ENCODE assay signal across 5 worm cellular contexts in genomic region chrIII:8425076-8425475, ce11.
TF ChIP-seq lines count a peak whose summit lies in the region.

No protein-coding gene starts in this region.

TF ChIP-seq in whole organism, L1 larva, 84 proteins besides CTCF, POLR2A, EP300 and RAD21 (continues in another document):
- TF ChIP-seq vab-15 (tag; optimal IDR thresholded peaks at IDR 0.05; lab: Kevin White, UChicago) (no peak), nhr-12 (tag; optimal IDR thresholded peaks at IDR 0.05; lab: Kevin White, UChicago) (no peak), fkh-4 (tag; optimal IDR thresholded peaks at IDR 0.05; lab: Kevin White, UChicago; ENCODE audit: borderline replicate concordance) (no peak), dpl-1 (GFP tag; optimal IDR thresholded peaks at IDR 0.05; lab: Kevin White, UChicago) (peak; percentile 9 to 40 (median 34)), ceh-8 (GFP tag; optimal IDR thresholded peaks at IDR 0.05; lab: Kevin White, UChicago) (no peak), efl-1 (optimal IDR thresholded peaks at IDR 0.05; lab: Kevin White, UChicago) (peak; percentile 57 to 79), efl-1 (GFP tag; optimal IDR thresholded peaks at IDR 0.05 in 1 of 2; lab: Kevin White, UChicago) (peak; percentile 37 to 94), hpl-2 (GFP tag; optimal IDR thresholded peaks at IDR 0.05; lab: Kevin White, UChicago) (no peak), efl-3 (GFP tag; optimal IDR thresholded peaks at IDR 0.05; lab: Kevin White, UChicago) (no peak), nhr-237 (tag; optimal IDR thresholded peaks at IDR 0.05; lab: Kevin White, UChicago) (no peak), unc-98 (GFP tag; IDR thresholded peaks at IDR 0.05; lab: Robert Waterston, UW) (no peak), ets-5 (GFP tag; IDR thresholded peaks at IDR 0.05; lab: Robert Waterston, UW) (no peak), nhr-77 (tag; optimal IDR thresholded peaks at IDR 0.05; lab: Kevin White, UChicago) (peak; percentile 30), blmp-1 (tag; optimal IDR thresholded peaks at IDR 0.05; lab: Kevin White, UChicago) (peak; percentile 55), elt-2 (tag; optimal IDR thresholded peaks at IDR 0.05; lab: Kevin White, UChicago) (peak; percentile 43), lin-14 (GFP tag; optimal IDR thresholded peaks at IDR 0.05; lab: Kevin White, UChicago) (peak; percentile 85), nhr-84 (tag; optimal IDR thresholded peaks at IDR 0.05; lab: Kevin White, UChicago) (no peak), nhr-90 (tag; optimal IDR thresholded peaks at IDR 0.05; lab: Kevin White, UChicago; ENCODE audit: poor library complexity) (peak; percentile 41)

TF ChIP-seq in whole organism, L3 larva, 47 proteins besides CTCF, POLR2A, EP300 and RAD21 (continues in another document):
- TF ChIP-seq pha-4 (tag; optimal IDR thresholded peaks at IDR 0.05; lab: Kevin White, UChicago) (peak; percentile 67), ama-1 (optimal IDR thresholded peaks at IDR 0.05; lab: Kevin White, UChicago) (peak; percentile 49), nfya-1 (tag; optimal IDR thresholded peaks at IDR 0.05; lab: Kevin White, UChicago; ENCODE audit: insufficient read depth) (peak; percentile 98), skn-1 (tag; optimal IDR thresholded peaks at IDR 0.05; lab: Kevin White, UChicago) (peak; percentile 83), elt-2 (tag; optimal IDR thresholded peaks at IDR 0.05; lab: Kevin White, UChicago) (peak; percentile 74), tbx-2 (tag; optimal IDR thresholded peaks at IDR 0.05; lab: Kevin White, UChicago) (peak; percentile 30), lsy-12 (tag; optimal IDR thresholded peaks at IDR 0.05; lab: Kevin White, UChicago) (peak; percentile 69), nhr-25 (tag; optimal IDR thresholded peaks at IDR 0.05; lab: Kevin White, UChicago) (peak; percentile 52), pqm-1 (tag; optimal IDR thresholded peaks at IDR 0.05; lab: Kevin White, UChicago) (peak; percentile 74), lin-39 (tag; optimal IDR thresholded peaks at IDR 0.05; lab: Kevin White, UChicago) (peak; percentile 42), ceh-28 (tag; optimal IDR thresholded peaks at IDR 0.05; lab: Kevin White, UChicago) (peak; percentile 18), lin-15B (tag; optimal IDR thresholded peaks at IDR 0.05; lab: Kevin White, UChicago) (peak; percentile 22), sea-2 (GFP tag; optimal IDR thresholded peaks at IDR 0.05; lab: Kevin White, UChicago) (no peak), hmg-11 (tag; optimal IDR thresholded peaks at IDR 0.05; lab: Kevin White, UChicago) (peak; percentile 97), R02D3.7 (tag; optimal IDR thresholded peaks at IDR 0.05; lab: Kevin White, UChicago) (peak; percentile 1), ztf-4 (tag; optimal IDR thresholded peaks at IDR 0.05; lab: Kevin White, UChicago) (no peak), nhr-23 (tag; optimal IDR thresholded peaks at IDR 0.05; lab: Kevin White, UChicago) (peak; percentile 9), snpc-4 (tag; optimal IDR thresholded peaks at IDR 0.05; lab: Kevin White, UChicago) (peak; percentile 80)

TF ChIP-seq in whole organism, early embryonic, 17 proteins besides CTCF, POLR2A, EP300 and RAD21:
- TF ChIP-seq B0310.2 (tag; optimal IDR thresholded peaks at IDR 0.05; lab: Kevin White, UChicago) = no peak
- no peak for TF ChIP-seq pes-1 (GFP tag; IDR thresholded peaks at IDR 0.05; lab: Robert Waterston, UW)
- no peak for TF ChIP-seq tra-4 (tag; optimal IDR thresholded peaks at IDR 0.05; lab: Kevin White, UChicago)
- no peak for TF ChIP-seq ama-1 (optimal IDR thresholded peaks at IDR 0.05; lab: Kevin White, UChicago)
- TF ChIP-seq tbx-11 (GFP tag; IDR thresholded peaks at IDR 0.05; lab: Robert Waterston, UW) = no peak
- no peak for TF ChIP-seq scrt-1 (GFP tag; IDR thresholded peaks at IDR 0.05; lab: Robert Waterston, UW)
- no peak for TF ChIP-seq sea-1 (GFP tag; conservative IDR thresholded peaks at IDR 0.05; lab: Robert Waterston, UW)
- TF ChIP-seq aly-1 (tag; optimal IDR thresholded peaks at IDR 0.05; lab: Kevin White, UChicago) = no peak
- no peak for TF ChIP-seq tbx-37 (GFP tag; conservative IDR thresholded peaks at IDR 0.05; lab: Robert Waterston, UW)
- no peak for TF ChIP-seq ceh-36 (tag; optimal IDR thresholded peaks at IDR 0.05; lab: Kevin White, UChicago)
- peak; percentile 58 for TF ChIP-seq F13C5.2 (tag; optimal IDR thresholded peaks at IDR 0.05; lab: Kevin White, UChicago)
- no peak for TF ChIP-seq hnd-1 (tag; optimal IDR thresholded peaks at IDR 0.05; lab: Kevin White, UChicago)
- no peak for TF ChIP-seq hmbx-1 (tag; optimal IDR thresholded peaks at IDR 0.05; lab: Kevin White, UChicago)
- TF ChIP-seq flt-1 (GFP tag; IDR thresholded peaks at IDR 0.05; lab: Robert Waterston, UW) = no peak
- TF ChIP-seq ets-7 (tag; optimal IDR thresholded peaks at IDR 0.05; lab: Kevin White, UChicago) = no peak
- no peak for TF ChIP-seq ceh-13 (GFP tag; optimal IDR thresholded peaks at IDR 0.05; lab: Kevin White, UChicago)
- peak; percentile 83 for TF ChIP-seq hmg-4 (GFP tag; optimal IDR thresholded peaks at IDR 0.05; lab: Kevin White, UChicago)

TF ChIP-seq in whole organism, midembryonic, 9 proteins besides CTCF, POLR2A, EP300 and RAD21:
- TF ChIP-seq ref-1 (GFP tag; conservative IDR thresholded peaks at IDR 0.05; lab: Robert Waterston, UW) (no peak), ztf-29 (GFP tag; IDR thresholded peaks at IDR 0.05; lab: Robert Waterston, UW) (peak; percentile 59; the same call in 1 of the 2 replicates), ztf-23 (GFP tag; IDR thresholded peaks at IDR 0.05; lab: Robert Waterston, UW) (peak; percentile 40; the same call in 1 of the 2 replicates), cog-1 (tag; optimal IDR thresholded peaks at IDR 0.05; lab: Kevin White, UChicago) (peak; percentile 62)

TF ChIP-seq in whole organism, young adult, 124 proteins besides CTCF, POLR2A, EP300 and RAD21 (continues in another document):
- TF ChIP-seq snpc-1.1 (tag; optimal IDR thresholded peaks at IDR 0.05; lab: Kevin White, UChicago; ENCODE audit: insufficient read depth) = peak; percentile 27
- no peak for TF ChIP-seq dpff-1 (tag; optimal IDR thresholded peaks at IDR 0.05; lab: Kevin White, UChicago)
- no peak; the same call in 1 of the 2 replicates for TF ChIP-seq C06A6.2 (GFP tag; conservative IDR thresholded peaks at IDR 0.05; lab: Robert Waterston, UW)
- 0 out of 2 replicates have a peak, but pooled peaks have one; percentile 9 for TF ChIP-seq lir-1 (GFP tag; conservative IDR thresholded peaks at IDR 0.05; lab: Robert Waterston, UW)
- no peak for TF ChIP-seq ztf-6 (GFP tag; IDR thresholded peaks at IDR 0.05; lab: Robert Waterston, UW)
- no peak for TF ChIP-seq madf-6 (GFP tag; IDR thresholded peaks at IDR 0.05; lab: Robert Waterston, UW)
- peak; percentile 54 for TF ChIP-seq ztf-26 (tag; optimal IDR thresholded peaks at IDR 0.05; lab: Kevin White, UChicago)
- TF ChIP-seq ZK185.1 (tag; optimal IDR thresholded peaks at IDR 0.05; lab: Kevin White, UChicago; ENCODE audit: poor library complexity, severe bottlenecking) = peak; percentile 62
- TF ChIP-seq C17E4.6 (GFP tag; IDR thresholded peaks at IDR 0.05; lab: Robert Waterston, UW) = no peak
- peak; percentile 94 for TF ChIP-seq zfh-2 (GFP tag; conservative IDR thresholded peaks at IDR 0.05; lab: Robert Waterston, UW)
- peak; percentile 47 for TF ChIP-seq tbp1 (GFP tag; optimal IDR thresholded peaks at IDR 0.05; lab: Kevin White, UChicago)
- TF ChIP-seq tlf-1 (GFP tag; optimal IDR thresholded peaks at IDR 0.05; lab: Kevin White, UChicago) = no peak
- TF ChIP-seq efl-1 (GFP tag; optimal IDR thresholded peaks at IDR 0.05; lab: Kevin White, UChicago) = no peak
- 0 out of 2 replicates have a peak, but pooled peaks have one; percentile 40 for TF ChIP-seq let-526 (GFP tag; IDR thresholded peaks at IDR 0.05; lab: Robert Waterston, UW)
- no peak for TF ChIP-seq pha-4 (tag; optimal IDR thresholded peaks at IDR 0.05; lab: Kevin White, UChicago)
- TF ChIP-seq Y79H2A.3 (GFP tag; conservative IDR thresholded peaks at IDR 0.05; lab: Robert Waterston, UW) = no peak
- TF ChIP-seq cebp-2 (GFP tag; IDR thresholded peaks at IDR 0.05; lab: Robert Waterston, UW) = no peak
- peak; percentile 61 for TF ChIP-seq unc-62 (GFP tag; optimal IDR thresholded peaks at IDR 0.05; lab: Kevin White, UChicago)
- TF ChIP-seq chd-7 (tag; optimal IDR thresholded peaks at IDR 0.05; lab: Kevin White, UChicago) = peak; percentile 20
- peak; percentile 83 for TF ChIP-seq K12H6.12 (tag; optimal IDR thresholded peaks at IDR 0.05; lab: Kevin White, UChicago)
- peak; percentile 83 for TF ChIP-seq dox-1 (GFP tag; IDR thresholded peaks at IDR 0.05; lab: Robert Waterston, UW)
- TF ChIP-seq bed-2 (GFP tag; IDR thresholded peaks at IDR 0.05; lab: Robert Waterston, UW) = no peak
- TF ChIP-seq F37B4.10 (GFP tag; IDR thresholded peaks at IDR 0.05; lab: Robert Waterston, UW) = no peak
- TF ChIP-seq Y53F4B.3 (GFP tag; IDR thresholded peaks at IDR 0.05; lab: Robert Waterston, UW) = no peak
- TF ChIP-seq attf-5 (GFP tag; optimal IDR thresholded peaks at IDR 0.05; lab: Kevin White, UChicago) = peak; percentile 84
- peak; percentile 43 for TF ChIP-seq lin-54 (GFP tag; optimal IDR thresholded peaks at IDR 0.05; lab: Kevin White, UChicago)
- no peak for TF ChIP-seq F52B5.7 (tag; optimal IDR thresholded peaks at IDR 0.05; lab: Kevin White, UChicago)
- no peak for TF ChIP-seq Y95B8A.8 (GFP tag; IDR thresholded peaks at IDR 0.05; lab: Robert Waterston, UW)
- no peak for TF ChIP-seq nhr-120 (GFP tag; IDR thresholded peaks at IDR 0.05; lab: Robert Waterston, UW)
- no peak for TF ChIP-seq hmg-20 (GFP tag; IDR thresholded peaks at IDR 0.05; lab: Robert Waterston, UW)
- no peak for TF ChIP-seq nfya-1 (tag; optimal IDR thresholded peaks at IDR 0.05; lab: Kevin White, UChicago; ENCODE audit: borderline replicate concordance, insufficient read depth)
- TF ChIP-seq Y56A3A.18 (GFP tag; IDR thresholded peaks at IDR 0.05; lab: Robert Waterston, UW) = peak; percentile 65; the same call in 1 of the 2 replicates
- TF ChIP-seq aptf-2 (GFP tag; conservative IDR thresholded peaks at IDR 0.05; lab: Robert Waterston, UW) = no peak
- TF ChIP-seq B0019.2 (GFP tag; conservative IDR thresholded peaks at IDR 0.05; lab: Robert Waterston, UW) = no peak
- TF ChIP-seq nfyb-1 (GFP tag; IDR thresholded peaks at IDR 0.05; lab: Robert Waterston, UW) = peak; percentile 87
- no peak for TF ChIP-seq T26A5.8 (tag; optimal IDR thresholded peaks at IDR 0.05; lab: Kevin White, UChicago)
- TF ChIP-seq rcor-1 (GFP tag; IDR thresholded peaks at IDR 0.05; lab: Robert Waterston, UW) = peak; percentile 63
- TF ChIP-seq nhr-27 (tag; optimal IDR thresholded peaks at IDR 0.05; lab: Kevin White, UChicago) = no peak
- TF ChIP-seq repo-1 (tag; optimal IDR thresholded peaks at IDR 0.05; lab: Kevin White, UChicago) = peak; percentile 46
- TF ChIP-seq mel-28 (tag; optimal IDR thresholded peaks at IDR 0.05; lab: Kevin White, UChicago; ENCODE audit: borderline replicate concordance) = no peak
- TF ChIP-seq mcd-1 (GFP tag; IDR thresholded peaks at IDR 0.05; lab: Robert Waterston, UW) = peak; percentile 59
- no peak for TF ChIP-seq hlh-26 (GFP tag; conservative IDR thresholded peaks at IDR 0.05; lab: Robert Waterston, UW)

Comparison
In these comparisons a context has a peak if more than half of its experiments do, and no peak if none do; other contexts are left out.
1. Of the 8 proteins assayed by ChIP-seq in both whole organism, young adult and whole organism, L1 larva: peak only in whole organism, young adult: unc-62; only in whole organism, L1 larva: ama-1, dpl-1 and efl-1; in both: nhr-90 and snpc-4; in neither: 1; mixed calls (peak in some experiments, not most) for 1.